Worm (Caenorhabditis elegans): Measurements from ENCODE around the gene sec-61.B.

The sec-61.B gene

ce11 chrIV:2403374-2403773, 14.9 kb upstream of the sec-61.B start:
- TF ChIP-seq ceh-36 (tag; optimal IDR thresholded peaks at IDR 0.05) (peak; percentile 97), B0310.2 (tag; optimal IDR thresholded peaks at IDR 0.05) (no peak)

- TF ChIP-seq scrt-1 (GFP tag; IDR thresholded peaks at IDR 0.05) (no peak), tbx-11 (GFP tag; IDR thresholded peaks at IDR 0.05) (no peak), hmbx-1 (tag; optimal IDR thresholded peaks at IDR 0.05) (no peak), ceh-13 (GFP tag; optimal IDR thresholded peaks at IDR 0.05) (no peak), hmg-4 (GFP tag; optimal IDR thresholded peaks at IDR 0.05) (no peak), tbx-37 (GFP tag; conservative IDR thresholded peaks at IDR 0.05) (no peak), aly-1 (tag; optimal IDR thresholded peaks at IDR 0.05) (no peak), ets-7 (tag; optimal IDR thresholded peaks at IDR 0.05) (no peak), hnd-1 (tag; optimal IDR thresholded peaks at IDR 0.05) (no peak), pes-1 (GFP tag; IDR thresholded peaks at IDR 0.05) (no peak)
Observed at ce11 chrIV:2400651-2401050, 12.2 kb upstream of the sec-61.B start.

- TF ChIP-seq hnd-1 (tag; optimal IDR thresholded peaks at IDR 0.05) (no peak), sea-1 (GFP tag; conservative IDR thresholded peaks at IDR 0.05) (no peak), aly-1 (tag; optimal IDR thresholded peaks at IDR 0.05) (no peak), F13C5.2 (tag; optimal IDR thresholded peaks at IDR 0.05) (no peak), ets-7 (tag; optimal IDR thresholded peaks at IDR 0.05) (no peak), pes-1 (GFP tag; IDR thresholded peaks at IDR 0.05) (no peak), flt-1 (GFP tag; IDR thresholded peaks at IDR 0.05) (no peak), ceh-13 (GFP tag; optimal IDR thresholded peaks at IDR 0.05) (no peak), hmg-4 (GFP tag; optimal IDR thresholded peaks at IDR 0.05) (no peak)
Observed at ce11 chrIV:2399420-2399819, 10.9 kb upstream of the sec-61.B start, which contains the start of gene Y38F2AR.10. Gene Y38F2AR.10 (minus strand): TSS chrIV:2399520.

- TF ChIP-seq pes-1 (GFP tag; IDR thresholded peaks at IDR 0.05) (0 out of 2 replicates have a peak, but pooled peaks have one; percentile 7), hmg-4 (GFP tag; optimal IDR thresholded peaks at IDR 0.05) (peak; percentile 30), flt-1 (GFP tag; IDR thresholded peaks at IDR 0.05) (no peak)
Observed at ce11 chrIV:2398317-2398716, 9.8 kb upstream of the sec-61.B start.

ce11 chrIV:2395997-2396396, 7.5 kb upstream of the sec-61.B start:
- TF ChIP-seq tbx-11 (GFP tag; IDR thresholded peaks at IDR 0.05) (no peak), F13C5.2 (tag; optimal IDR thresholded peaks at IDR 0.05) (no peak), B0310.2 (tag; optimal IDR thresholded peaks at IDR 0.05) (no peak), hmg-4 (GFP tag; optimal IDR thresholded peaks at IDR 0.05) (no peak), flt-1 (GFP tag; IDR thresholded peaks at IDR 0.05) (no peak)

ce11 chrIV:2393023-2393422, 4.5 kb upstream of the sec-61.B start:
- TF ChIP-seq ets-7 (tag; optimal IDR thresholded peaks at IDR 0.05) (no peak), hmg-4 (GFP tag; optimal IDR thresholded peaks at IDR 0.05) (no peak), hmbx-1 (tag; optimal IDR thresholded peaks at IDR 0.05) (no peak), ama-1 (optimal IDR thresholded peaks at IDR 0.05) (no peak), scrt-1 (GFP tag; IDR thresholded peaks at IDR 0.05) (no peak), hnd-1 (tag; optimal IDR thresholded peaks at IDR 0.05) (no peak), tra-4 (tag; optimal IDR thresholded peaks at IDR 0.05) (no peak), ceh-13 (GFP tag; optimal IDR thresholded peaks at IDR 0.05) (no peak), sea-1 (GFP tag; conservative IDR thresholded peaks at IDR 0.05) (no peak), F13C5.2 (tag; optimal IDR thresholded peaks at IDR 0.05) (no peak), B0310.2 (tag; optimal IDR thresholded peaks at IDR 0.05) (no peak), tbx-11 (GFP tag; IDR thresholded peaks at IDR 0.05) (no peak), ceh-36 (tag; optimal IDR thresholded peaks at IDR 0.05) (no peak)

ce11 chrIV:2391809-2392208, 3.3 kb upstream of the sec-61.B start:
- no peak for TF ChIP-seq tbx-11 (GFP tag; IDR thresholded peaks at IDR 0.05)
- no peak for TF ChIP-seq hmg-4 (GFP tag; optimal IDR thresholded peaks at IDR 0.05)
- TF ChIP-seq pes-1 (GFP tag; IDR thresholded peaks at IDR 0.05) = no peak

ce11 chrIV:2390804-2391203, 2.3 kb upstream of the sec-61.B start, which contains the start of gene eri-5:
Gene eri-5 (plus strand): TSS chrIV:2390821.
- TF ChIP-seq sea-1 (GFP tag; conservative IDR thresholded peaks at IDR 0.05) = no peak
- no peak for TF ChIP-seq ceh-13 (GFP tag; optimal IDR thresholded peaks at IDR 0.05)
- no peak for TF ChIP-seq F13C5.2 (tag; optimal IDR thresholded peaks at IDR 0.05)
- no peak for TF ChIP-seq B0310.2 (tag; optimal IDR thresholded peaks at IDR 0.05)
- TF ChIP-seq aly-1 (tag; optimal IDR thresholded peaks at IDR 0.05) = no peak
- TF ChIP-seq tbx-11 (GFP tag; IDR thresholded peaks at IDR 0.05) = no peak
- TF ChIP-seq flt-1 (GFP tag; IDR thresholded peaks at IDR 0.05) = no peak
- TF ChIP-seq tra-4 (tag; optimal IDR thresholded peaks at IDR 0.05) = no peak
- TF ChIP-seq ets-7 (tag; optimal IDR thresholded peaks at IDR 0.05) = no peak
- TF ChIP-seq hnd-1 (tag; optimal IDR thresholded peaks at IDR 0.05) = no peak
- TF ChIP-seq ama-1 (optimal IDR thresholded peaks at IDR 0.05) = no peak
- TF ChIP-seq pes-1 (GFP tag; IDR thresholded peaks at IDR 0.05) = no peak
- TF ChIP-seq scrt-1 (GFP tag; IDR thresholded peaks at IDR 0.05) = no peak
- no peak for TF ChIP-seq hmg-4 (GFP tag; optimal IDR thresholded peaks at IDR 0.05)
- TF ChIP-seq hmbx-1 (tag; optimal IDR thresholded peaks at IDR 0.05) = no peak
- TF ChIP-seq tbx-37 (GFP tag; conservative IDR thresholded peaks at IDR 0.05) = no peak
- no peak for TF ChIP-seq ceh-36 (tag; optimal IDR thresholded peaks at IDR 0.05)

ce11 chrIV:2390251-2390672, 1.8 kb upstream of the sec-61.B start:
- TF ChIP-seq hmbx-1 (tag; optimal IDR thresholded peaks at IDR 0.05) (peak; percentile 14), ama-1 (optimal IDR thresholded peaks at IDR 0.05) (no peak), B0310.2 (tag; optimal IDR thresholded peaks at IDR 0.05) (peak; percentile 15), pes-1 (GFP tag; IDR thresholded peaks at IDR 0.05) (0 out of 2 replicates have a peak, but pooled peaks have one; percentile 22)

Measured in whole organism, early embryonic.